Fruit fly (Drosophila melanogaster) whole organism, embryonic: ENCODE measurements around the gene Cht2.

ENCODE experiments used
- B-H1 ChIP-seq: fragments of 200-800 bp; sonication (Bioruptor generic); IDR thresholded peaks from 3 replicates; pipeline ENCODE4 v1.3.6; 2022; ENCODE audit warnings: missing biosample characterization, missing genetic modification characterization
- Bgb ChIP-seq: fragments of 200-800 bp; sonication (Bioruptor generic); IDR thresholded peaks from 2 replicates; pipeline ENCODE4 v1.3.6; 2022; ENCODE audit warnings: missing biosample characterization, missing genetic modification characterization; ENCODE audit not compliant: partially characterized antibody
- CG11085 ChIP-seq: fragments of 200-800 bp; sonication (Bioruptor generic); IDR thresholded peaks from 2 replicates; pipeline ENCODE4 v1.3.6; 2022; ENCODE audit warnings: missing biosample characterization, missing genetic modification characterization
- CG11456 ChIP-seq: fragments of 200-800 bp; sonication (Bioruptor generic); IDR thresholded peaks from 3 replicates; pipeline ENCODE4 v1.3.6; 2022; ENCODE audit warnings: missing biosample characterization, missing genetic modification characterization
- CG12155 ChIP-seq: fragments of 200-800 bp; sonication (Bioruptor generic); optimal IDR thresholded peaks from 3 replicates; lab custom pipeline; 2016; ENCODE audit warnings: missing biosample characterization, missing genetic modification characterization
- CG12236 ChIP-seq: fragments of 200-800 bp; sonication (Bioruptor generic); optimal IDR thresholded peaks from 2 replicates; lab custom pipeline; 2016; ENCODE audit warnings: missing biosample characterization, missing genetic modification characterization
- CG12299 ChIP-seq: fragments of 200-800 bp; sonication (Bioruptor generic); optimal IDR thresholded peaks from 2 replicates; lab custom pipeline; 2018; ENCODE audit warnings: missing biosample characterization, mild to moderate bottlenecking, missing genetic modification characterization
- CG13287 ChIP-seq: fragments of 200-800 bp; sonication (Bioruptor generic); IDR thresholded peaks from 2 replicates; pipeline ENCODE4 v1.3.6; 2022; ENCODE audit warnings: missing biosample characterization, missing genetic modification characterization; ENCODE audit not compliant: partially characterized antibody
- CG3281 ChIP-seq: fragments of 200-800 bp; sonication (Bioruptor generic); optimal IDR thresholded peaks from 3 replicates; lab custom pipeline; 2017; ENCODE audit warnings: missing biosample characterization, mild to moderate bottlenecking, missing genetic modification characterization
- CG33213 ChIP-seq: fragments of 200-800 bp; sonication (Bioruptor generic); optimal IDR thresholded peaks from 3 replicates; lab custom pipeline; 2016; ENCODE audit warnings: missing biosample characterization, missing genetic modification characterization
- CG34224 ChIP-seq: fragments of 200-800 bp; sonication (Bioruptor generic); IDR thresholded peaks from 3 replicates; pipeline ENCODE4 v1.3.6; 2022; ENCODE audit warnings: missing biosample characterization, missing genetic modification characterization; ENCODE audit not compliant: partially characterized antibody
- CG3847 ChIP-seq: fragments of 200-800 bp; sonication (Bioruptor generic); IDR thresholded peaks from 2 replicates; pipeline ENCODE4 v1.3.6; 2022; ENCODE audit warnings: missing biosample characterization, missing genetic modification characterization
- CG3995 ChIP-seq: fragments of 200-800 bp; sonication (Bioruptor generic); optimal IDR thresholded peaks from 3 replicates; lab custom pipeline; 2016; ENCODE audit warnings: missing biosample characterization, missing genetic modification characterization
- CG4854 ChIP-seq: fragments of 200-800 bp; sonication (Bioruptor generic); optimal IDR thresholded peaks from 2 replicates; lab custom pipeline; 2016; ENCODE audit warnings: missing biosample characterization, missing genetic modification characterization, inconsistent platforms
- CG6254 ChIP-seq: fragments of 200-800 bp; sonication (Bioruptor generic); optimal IDR thresholded peaks from 3 replicates; lab custom pipeline; 2017; ENCODE audit warnings: mild to moderate bottlenecking, missing biosample characterization, missing genetic modification reagents, missing genetic modification characterization
- CG7372 ChIP-seq: fragments of 200-800 bp; sonication (Bioruptor generic); IDR thresholded peaks from 2 replicates; pipeline ENCODE4 v1.3.6; 2022; ENCODE audit warnings: missing biosample characterization, missing genetic modification characterization
- CG8359 ChIP-seq: fragments of 200-800 bp; sonication (Bioruptor generic); optimal IDR thresholded peaks from 2 replicates; lab custom pipeline; 2017; ENCODE audit warnings: missing biosample characterization, mild to moderate bottlenecking, missing genetic modification characterization, borderline replicate concordance
- CG9215 ChIP-seq: fragments of 200-800 bp; sonication (Bioruptor generic); IDR thresholded peaks from 2 replicates; pipeline ENCODE4 v1.3.6; 2022; ENCODE audit warnings: missing biosample characterization, missing genetic modification characterization
- Chrac-16 ChIP-seq: fragments of 200-800 bp; sonication (Bioruptor generic); optimal IDR thresholded peaks from 3 replicates; lab custom pipeline; 2016; ENCODE audit warnings: missing biosample characterization, missing genetic modification characterization
- Gsc ChIP-seq: fragments of 200-800 bp; sonication (Bioruptor generic); IDR thresholded peaks from 2 replicates; pipeline ENCODE4 v1.3.6; 2022; ENCODE audit warnings: missing biosample characterization, missing genetic modification characterization
- HLH4C ChIP-seq: fragments of 200-800 bp; sonication (Bioruptor generic); IDR thresholded peaks from 3 replicates; pipeline ENCODE4 v1.3.6; 2022; ENCODE audit warnings: missing biosample characterization, missing genetic modification characterization; ENCODE audit not compliant: partially characterized antibody
- Hey ChIP-seq: fragments of 200-800 bp; sonication (Bioruptor generic); optimal IDR thresholded peaks from 3 replicates; lab custom pipeline; 2018; ENCODE audit warnings: missing biosample characterization, mild to moderate bottlenecking, missing genetic modification characterization
- Opbp ChIP-seq: fragments of 200-800 bp; sonication (Bioruptor generic); IDR thresholded peaks from 3 replicates; pipeline ENCODE4 v1.3.6; 2022; ENCODE audit warnings: missing biosample characterization, missing genetic modification characterization; ENCODE audit not compliant: partially characterized antibody
- Sry-δ ChIP-seq: fragments of 200-800 bp; sonication (Bioruptor generic); optimal IDR thresholded peaks from 2 replicates; lab custom pipeline; 2016; ENCODE audit warnings: missing biosample characterization, missing genetic modification characterization
- Vsx1 ChIP-seq: fragments of 200-800 bp; sonication (Bioruptor generic); optimal IDR thresholded peaks from 2 replicates; lab custom pipeline; 2017; ENCODE audit warnings: missing biosample characterization, mild to moderate bottlenecking, missing genetic modification characterization, missing genetic modification reagents
- abd-A ChIP-seq: fragments of 200-800 bp; sonication (Bioruptor generic); optimal IDR thresholded peaks from 3 replicates; lab custom pipeline; 2019; ENCODE audit warnings: missing biosample characterization, mild to moderate bottlenecking, missing genetic modification characterization, moderate library complexity
- cas ChIP-seq: fragments of 200-800 bp; sonication (Bioruptor generic); IDR thresholded peaks from 2 replicates; pipeline ENCODE4 v1.3.6; 2022; ENCODE audit warnings: missing biosample characterization, missing genetic modification characterization
- ci ChIP-seq: fragments of 200-800 bp; sonication (Bioruptor generic); IDR thresholded peaks from 3 replicates; pipeline ENCODE4 v1.3.6; 2022; ENCODE audit warnings: missing biosample characterization, missing genetic modification characterization
- crol ChIP-seq: fragments of 200-800 bp; sonication (Bioruptor generic); IDR thresholded peaks from 2 replicates; pipeline ENCODE4 v1.3.6; 2022; ENCODE audit warnings: missing biosample characterization, missing genetic modification characterization
- da ChIP-seq: fragments of 200-800 bp; sonication (Bioruptor generic); optimal IDR thresholded peaks from 2 replicates; lab custom pipeline; 2016; ENCODE audit warnings: missing biosample characterization, missing genetic modification characterization
- dm ChIP-seq: fragments of 200-800 bp; sonication (Bioruptor generic); optimal IDR thresholded peaks from 3 replicates; lab custom pipeline; 2016; ENCODE audit warnings: missing biosample characterization, missing genetic modification characterization
- en ChIP-seq: fragments of 200-800 bp; sonication (Bioruptor generic); optimal IDR thresholded peaks from 2 replicates; lab custom pipeline; 2016; ENCODE audit warnings: missing biosample characterization, missing genetic modification characterization
- ham ChIP-seq: fragments of 200-800 bp; sonication (Bioruptor generic); IDR thresholded peaks from 2 replicates; pipeline ENCODE4 v1.3.6; 2022; ENCODE audit warnings: missing biosample characterization, missing genetic modification characterization
- her ChIP-seq: fragments of 200-800 bp; sonication (Bioruptor generic); optimal IDR thresholded peaks from 2 replicates; lab custom pipeline; 2016; ENCODE audit warnings: missing biosample characterization, missing genetic modification characterization
- inv ChIP-seq: fragments of 200-800 bp; sonication (Bioruptor generic); IDR thresholded peaks from 2 replicates; pipeline ENCODE4 v1.3.6; 2022; ENCODE audit warnings: missing biosample characterization, missing genetic modification characterization; ENCODE audit not compliant: partially characterized antibody
- kah ChIP-seq: fragments of 200-800 bp; sonication (Bioruptor generic); optimal IDR thresholded peaks from 2 replicates; lab custom pipeline; 2018; ENCODE audit warnings: missing biosample characterization, mild to moderate bottlenecking, missing genetic modification characterization
- lbe ChIP-seq: fragments of 200-800 bp; sonication (Bioruptor generic); optimal IDR thresholded peaks from 2 replicates; lab custom pipeline; 2016; ENCODE audit warnings: missing biosample characterization, mild to moderate bottlenecking, missing genetic modification characterization
- lmd ChIP-seq: fragments of 200-800 bp; sonication (Bioruptor generic); IDR thresholded peaks from 2 replicates; pipeline ENCODE4 v1.3.6; 2022; ENCODE audit warnings: missing biosample characterization, missing genetic modification characterization
- mld ChIP-seq: fragments of 200-800 bp; sonication (Bioruptor generic); IDR thresholded peaks from 3 replicates; pipeline ENCODE4 v1.3.6; 2022; ENCODE audit warnings: missing biosample characterization, missing genetic modification characterization; ENCODE audit not compliant: partially characterized antibody
- nerfin-2 ChIP-seq: fragments of 200-800 bp; sonication (Bioruptor generic); IDR thresholded peaks from 2 replicates; pipeline ENCODE4 v1.3.6; 2022; ENCODE audit warnings: missing biosample characterization, missing genetic modification characterization; ENCODE audit not compliant: partially characterized antibody
- onecut ChIP-seq: fragments of 200-800 bp; sonication (Bioruptor generic); IDR thresholded peaks from 2 replicates; pipeline ENCODE4 v1.3.6; 2022; ENCODE audit warnings: missing biosample characterization, missing genetic modification characterization
- scrt ChIP-seq: fragments of 200-800 bp; sonication (Bioruptor generic); optimal IDR thresholded peaks from 2 replicates; lab custom pipeline; 2018; ENCODE audit warnings: missing biosample characterization, mild to moderate bottlenecking, missing genetic modification characterization, moderate library complexity
- sob ChIP-seq: fragments of 200-800 bp; sonication (Bioruptor generic); IDR thresholded peaks from 2 replicates; pipeline ENCODE4 v1.3.6; 2022; ENCODE audit warnings: missing biosample characterization, missing genetic modification characterization
- stc ChIP-seq: fragments of 200-800 bp; sonication (Bioruptor generic); IDR thresholded peaks from 2 replicates; pipeline ENCODE4 v1.3.6; 2022; ENCODE audit warnings: missing biosample characterization, missing genetic modification characterization
- tin ChIP-seq: fragments of 200-800 bp; sonication (Bioruptor generic); optimal IDR thresholded peaks from 3 replicates; lab custom pipeline; 2016; ENCODE audit warnings: missing biosample characterization, missing genetic modification characterization
- tna ChIP-seq: fragments of 200-800 bp; sonication (Bioruptor generic); IDR thresholded peaks from 2 replicates; pipeline ENCODE4 v1.3.6; 2022; ENCODE audit warnings: missing biosample characterization, missing genetic modification characterization; ENCODE audit not compliant: partially characterized antibody
- vvl ChIP-seq: fragments of 200-800 bp; sonication (Bioruptor generic); IDR thresholded peaks from 2 replicates; pipeline ENCODE4 v1.3.6; 2022; ENCODE audit warnings: missing biosample characterization, missing genetic modification characterization
- zf30C ChIP-seq: fragments of 200-800 bp; sonication (Bioruptor generic); optimal IDR thresholded peaks from 3 replicates; lab custom pipeline; 2018; ENCODE audit warnings: missing biosample characterization, mild to moderate bottlenecking, missing genetic modification characterization

Cht2 gene

dm6 chr3L:1738375-1739328 lies 17.1 kb downstream of the Cht2 start, which contains the start of gene Gk2 (continued):
- no peak for TF ChIP-seq lmd (GFP tag; lab: Robert Waterston, UW)
- TF ChIP-seq onecut (GFP tag; lab: Robert Waterston, UW): no peak
- TF ChIP-seq Sry-δ: peak; percentile 61
- TF ChIP-seq CG3281: peak; percentile 22
- TF ChIP-seq scrt: no peak
- peak; percentile 28 for TF ChIP-seq CG33213 (GFP tag; lab: Kevin White, UChicago)
- TF ChIP-seq cas (GFP tag; lab: Robert Waterston, UW): no peak
- TF ChIP-seq CG3995: peak; percentile 17
- no peak; the same call in 1 of the 2 replicates for TF ChIP-seq sob (GFP tag; lab: Robert Waterston, UW)
- peak; percentile 38; the same call in 1 of the 2 replicates for TF ChIP-seq crol
- TF ChIP-seq Opbp (GFP tag; lab: Robert Waterston, UW): 0 out of 3 replicates have a peak, but pooled peaks have one; percentile 47
- TF ChIP-seq HLH4C: peak; percentile 66
- TF ChIP-seq lbe (GFP tag; lab: Kevin White, UChicago): no peak
- no peak for TF ChIP-seq CG9215 (GFP tag; lab: Robert Waterston, UW)
- no peak for TF ChIP-seq CG8359 (GFP tag; lab: Kevin White, UChicago)
- no peak for TF ChIP-seq zf30C (GFP tag; lab: Kevin White, UChicago)
- peak; percentile 72 for TF ChIP-seq CG13287
- TF ChIP-seq CG3847: peak; percentile 40
- TF ChIP-seq en: no peak
- no peak for TF ChIP-seq CG12236 (GFP tag; lab: Kevin White, UChicago)
- no peak for TF ChIP-seq da (GFP tag; lab: Kevin White, UChicago)
- TF ChIP-seq her (GFP tag; lab: Kevin White, UChicago): no peak
- TF ChIP-seq Gsc: no peak
- TF ChIP-seq CG6254 (GFP tag; lab: Kevin White, UChicago): no peak
- peak; percentile 48 for TF ChIP-seq ci (GFP tag; lab: Robert Waterston, UW)
- TF ChIP-seq Bgb: peak; percentile 65
- TF ChIP-seq stc: no peak
- TF ChIP-seq abd-A (tag; lab: Kevin White, UChicago): peak; percentile 17
- peak; percentile 27; the same call in 1 of the 2 replicates for TF ChIP-seq inv (GFP tag; lab: Robert Waterston, UW)
- TF ChIP-seq vvl (GFP tag; lab: Robert Waterston, UW): 0 out of 2 replicates have a peak, but pooled peaks have one; percentile 28
- no peak for TF ChIP-seq CG11456
- TF ChIP-seq CG4854 (GFP tag; lab: Kevin White, UChicago): no peak
- peak; percentile 35 for TF ChIP-seq dm (GFP tag; lab: Kevin White, UChicago)
- no peak for TF ChIP-seq B-H1 (GFP tag; lab: Robert Waterston, UW)
- TF ChIP-seq nerfin-2 (GFP tag; lab: Robert Waterston, UW): peak; percentile 38; the same call in 1 of the 2 replicates
- TF ChIP-seq tna: peak; percentile 50; the same call in 1 of the 2 replicates
- peak; percentile 48; the same call in 1 of the 3 replicates for TF ChIP-seq CG34224 (GFP tag; lab: Robert Waterston, UW)
- TF ChIP-seq CG12299: no peak
- TF ChIP-seq Hey (tag; lab: Kevin White, UChicago): no peak
- no peak for TF ChIP-seq mld (GFP tag; lab: Robert Waterston, UW)
- TF ChIP-seq ham (GFP tag; lab: Robert Waterston, UW): no peak
- no peak for TF ChIP-seq tin
- TF ChIP-seq Chrac-16 (GFP tag; lab: Kevin White, UChicago): no peak
- TF ChIP-seq CG7372 (GFP tag; lab: Robert Waterston, UW): no peak
- no peak for TF ChIP-seq kah
- no peak for TF ChIP-seq CG11085 (GFP tag; lab: Robert Waterston, UW)
- TF ChIP-seq CG12155 (GFP tag; lab: Kevin White, UChicago): no peak
- TF ChIP-seq Vsx1: peak; percentile 10
